Worm (Caenorhabditis elegans) whole organism, midembryonic: Measurements from ENCODE around the gene trul-1.

Experiments used
- T22C8.4 ChIP-seq: fragments of 200-800 bp; sonication (Bioruptor generic); IDR thresholded peaks from 2 replicates; pipeline ENCODE4 v1.3.6; 2022; ENCODE audit warnings: missing genetic modification characterization, missing compliant biosample characterization
- cog-1 ChIP-seq: sonication (generic microtip); optimal IDR thresholded peaks from 2 replicates; lab custom pipeline; 2016; ENCODE audit warnings: missing genetic modification characterization, missing compliant biosample characterization
- flt-1 ChIP-seq: fragments of 200-800 bp; sonication (Bioruptor generic); IDR thresholded peaks from 2 replicates; pipeline ENCODE4 v1.3.6; 2022; ENCODE audit warnings: missing genetic modification characterization, missing compliant biosample characterization
- klf-2 ChIP-seq: fragments of 200-800 bp; sonication (Bioruptor generic); conservative IDR thresholded peaks from 2 replicates; pipeline ENCODE4 v1.3.6; 2022; ENCODE audit warnings: missing genetic modification reagents, missing genetic modification characterization, missing compliant biosample characterization
- med-1 ChIP-seq: sonication (generic microtip); optimal IDR thresholded peaks from 2 replicates; lab custom pipeline; 2017; ENCODE audit warnings: missing genetic modification characterization, mild to moderate bottlenecking, missing compliant biosample characterization, antibody characterized with exemption, missing genetic modification reagents; ENCODE audit not compliant: insufficient read depth
- ref-1 ChIP-seq: fragments of 200-800 bp; sonication (Bioruptor generic); conservative IDR thresholded peaks from 2 replicates; pipeline ENCODE4 v1.3.6; 2022; ENCODE audit warnings: missing genetic modification reagents, missing genetic modification characterization, missing compliant biosample characterization
- tab-1 ChIP-seq: fragments of 200-800 bp; sonication (Bioruptor generic); IDR thresholded peaks from 2 replicates; pipeline ENCODE4 v1.3.6; 2022; ENCODE audit warnings: missing genetic modification characterization, missing compliant biosample characterization
- ztf-23 ChIP-seq: fragments of 200-800 bp; sonication (Bioruptor generic); IDR thresholded peaks from 2 replicates; pipeline ENCODE4 v1.3.6; 2022; ENCODE audit warnings: missing genetic modification reagents, missing genetic modification characterization, missing compliant biosample characterization
- ztf-29 ChIP-seq: fragments of 200-800 bp; sonication (Bioruptor generic); IDR thresholded peaks from 2 replicates; pipeline ENCODE4 v1.3.6; 2022; ENCODE audit warnings: missing genetic modification reagents, missing genetic modification characterization, missing compliant biosample characterization

trul-1 gene

DNA sequence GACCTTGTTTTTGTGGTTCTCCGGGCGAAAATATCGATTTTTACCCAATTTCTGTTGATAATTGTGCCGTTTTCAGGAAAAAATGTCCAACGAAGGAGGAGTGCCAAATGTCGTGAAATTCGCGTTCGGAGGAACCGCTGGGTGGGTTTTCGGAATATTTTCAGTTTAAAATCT is 4.1 kb upstream of the trul-1 start, which contains the start of gene misc-1:
Gene misc-1 (plus strand): TSS at position 75 of the 174 bp plus-strand sequence.
- TF ChIP-seq flt-1 (no peak), klf-2 (GFP tag; lab: Robert Waterston, UW) (no peak), ztf-29 (GFP tag; lab: Robert Waterston, UW) (no peak), med-1 (GFP tag; lab: Kevin White, UChicago) (no peak), T22C8.4 (GFP tag; lab: Robert Waterston, UW) (0 out of 2 replicates have a peak, but pooled peaks have one; percentile 20)

DNA sequence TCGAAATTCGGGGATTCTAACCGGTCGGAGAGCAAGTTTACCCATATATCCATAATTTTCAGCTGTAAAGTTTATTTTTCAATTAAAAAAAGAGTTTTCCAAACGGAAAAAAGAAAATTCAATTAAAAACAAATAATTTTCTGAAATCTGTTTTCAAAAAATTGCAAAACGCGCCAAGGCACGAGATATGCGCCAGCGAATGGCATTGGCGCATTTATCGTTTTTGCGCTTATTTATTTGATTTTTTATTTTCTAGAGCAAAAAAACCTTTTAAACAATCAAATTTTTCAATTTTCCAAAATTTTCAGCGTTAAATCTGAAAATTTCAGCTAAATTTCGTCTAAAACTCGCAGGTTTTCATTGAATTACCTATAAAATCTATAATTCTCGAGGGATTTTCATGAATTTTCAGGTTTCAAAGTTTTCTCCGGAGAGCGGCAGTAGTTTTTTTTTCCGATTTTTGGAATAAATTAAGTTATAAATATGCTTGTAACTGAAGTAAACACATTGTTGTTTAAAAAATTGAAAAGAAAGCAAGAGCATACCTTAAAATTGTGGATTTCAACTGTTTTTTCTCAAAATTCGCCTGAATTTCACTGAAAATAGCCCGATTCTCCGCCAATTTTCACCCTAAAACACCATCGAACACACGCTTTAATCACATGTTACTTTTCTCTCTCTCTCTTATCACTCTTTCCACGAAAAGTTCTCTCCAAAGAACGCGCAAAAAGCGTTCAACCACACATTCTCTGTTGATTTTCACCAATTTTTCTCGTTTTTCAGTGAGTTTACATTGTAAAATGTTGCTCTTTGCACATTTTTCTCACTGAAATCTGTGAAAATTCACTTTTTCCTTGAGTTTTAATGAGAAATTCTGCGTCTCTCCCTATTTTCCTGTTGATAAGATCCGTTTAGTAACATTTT is 3.5 kb upstream of the trul-1 start, which contains the start of gene B0432.10:
Gene B0432.10 (minus strand): TSS at position 649 of the 924 bp plus-strand sequence.
- peak; percentile 29 for TF ChIP-seq cog-1
- TF ChIP-seq T22C8.4 (GFP tag; lab: Robert Waterston, UW): no peak
- TF ChIP-seq ref-1 (GFP tag; lab: Robert Waterston, UW): no peak
- TF ChIP-seq tab-1 (GFP tag; lab: Robert Waterston, UW): no peak

DNA sequence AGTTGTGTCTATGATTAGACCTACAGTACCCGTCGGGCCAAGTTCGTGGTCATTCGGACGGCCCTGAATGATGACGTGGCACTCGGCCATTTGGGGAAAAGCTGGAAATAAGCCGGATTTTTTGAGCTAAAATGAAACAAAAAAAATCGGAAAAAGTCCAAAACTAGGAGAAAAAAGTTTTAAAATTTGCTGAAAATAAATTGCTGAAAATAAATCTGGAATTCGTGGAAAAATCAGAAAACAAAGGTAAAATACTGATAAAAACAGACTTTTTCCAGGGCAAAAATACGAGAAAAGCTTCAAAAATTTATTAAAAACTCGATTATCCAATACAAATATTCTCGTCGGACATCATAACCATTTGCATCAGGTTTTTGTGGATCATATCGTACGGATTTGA is 1.2 kb upstream of the trul-1 start, which contains the start of gene B0432.9:
Gene B0432.9 (minus strand): TSS at position 101 of the 400 bp plus-strand sequence.
- TF ChIP-seq klf-2 (GFP tag; lab: Robert Waterston, UW) (no peak), T22C8.4 (GFP tag; lab: Robert Waterston, UW) (no peak), cog-1 (no peak), med-1 (GFP tag; lab: Kevin White, UChicago) (no peak), tab-1 (GFP tag; lab: Robert Waterston, UW) (no peak), ztf-23 (GFP tag; lab: Robert Waterston, UW) (no peak), flt-1 (no peak), ref-1 (GFP tag; lab: Robert Waterston, UW) (no peak), ztf-29 (GFP tag; lab: Robert Waterston, UW) (no peak)

DNA sequence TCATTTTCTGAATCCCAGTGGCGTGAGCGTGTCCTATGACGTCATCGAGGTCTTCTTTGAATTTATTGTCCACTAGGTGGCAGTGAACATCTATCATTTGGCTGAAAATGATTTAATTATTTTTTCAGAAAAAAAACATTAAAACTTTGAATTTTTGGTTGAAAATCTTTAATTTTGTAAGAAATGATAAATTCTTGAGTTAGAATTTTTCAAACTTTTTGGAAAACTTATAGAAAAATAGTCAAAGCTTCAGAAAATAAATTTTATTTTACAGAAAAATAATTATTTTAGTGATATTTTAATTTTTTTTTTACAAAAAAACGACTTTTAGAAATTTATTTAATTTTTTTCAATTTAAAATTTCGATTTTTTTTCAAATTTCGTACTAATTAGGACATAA is 3.7 kb downstream of the trul-1 start, which contains the start of gene B0432.8:
Gene B0432.8 (minus strand): TSS at position 101 of the 400 bp plus-strand sequence.
- TF ChIP-seq flt-1 (no peak), ztf-23 (GFP tag; lab: Robert Waterston, UW) (no peak), tab-1 (GFP tag; lab: Robert Waterston, UW) (no peak), ref-1 (GFP tag; lab: Robert Waterston, UW) (no peak), med-1 (GFP tag; lab: Kevin White, UChicago) (no peak), T22C8.4 (GFP tag; lab: Robert Waterston, UW) (no peak), cog-1 (no peak), ztf-29 (GFP tag; lab: Robert Waterston, UW) (no peak), klf-2 (GFP tag; lab: Robert Waterston, UW) (no peak)

DNA sequence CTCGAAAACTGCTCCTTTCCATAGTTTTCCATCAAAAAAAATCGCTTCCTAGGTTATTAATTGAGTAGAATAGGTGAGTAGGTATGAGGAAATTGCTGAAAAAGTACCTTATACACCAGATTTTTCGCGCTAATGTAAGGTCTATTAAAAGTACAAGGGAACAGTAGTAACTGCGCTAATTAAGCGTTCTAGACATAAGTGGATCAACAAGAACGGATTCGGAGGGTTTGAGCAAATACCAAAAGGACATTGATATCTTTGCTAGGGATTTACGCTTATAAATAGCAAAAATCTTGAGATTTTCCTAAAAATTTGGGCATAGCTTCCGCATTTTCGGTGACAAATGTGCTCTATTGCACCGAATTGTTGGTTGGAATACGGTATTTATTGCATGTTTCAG is 8.5 kb downstream of the trul-1 start, which contains the start of gene B0432.7:
Gene B0432.7 (minus strand): TSS at position 101 of the 400 bp plus-strand sequence.
- TF ChIP-seq T22C8.4 (GFP tag; lab: Robert Waterston, UW) (no peak), klf-2 (GFP tag; lab: Robert Waterston, UW) (no peak), ztf-29 (GFP tag; lab: Robert Waterston, UW) (no peak), tab-1 (GFP tag; lab: Robert Waterston, UW) (no peak), flt-1 (no peak), med-1 (GFP tag; lab: Kevin White, UChicago) (no peak), cog-1 (no peak), ref-1 (GFP tag; lab: Robert Waterston, UW) (no peak), ztf-23 (GFP tag; lab: Robert Waterston, UW) (no peak)

DNA sequence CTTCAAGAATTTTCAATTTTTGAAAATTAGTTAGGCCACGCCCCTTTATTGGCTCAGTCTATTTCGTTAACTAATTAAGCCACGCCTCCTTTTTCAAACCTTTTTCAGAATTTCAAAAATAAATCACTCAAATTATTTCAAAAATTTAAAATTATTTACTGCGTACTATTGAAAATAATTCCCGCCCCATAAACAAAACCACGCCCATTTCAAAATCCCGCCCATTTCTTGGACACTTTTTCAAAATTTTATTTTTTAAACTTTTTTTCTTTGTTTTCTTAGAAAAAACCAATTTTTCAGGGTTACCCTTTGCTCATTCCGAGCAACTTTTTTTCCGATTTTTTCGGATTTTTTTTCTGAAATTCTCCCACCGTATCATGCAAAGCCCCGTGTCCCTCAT is 18.3 kb downstream of the trul-1 start, which contains the start of gene B0432.14:
Gene B0432.14 (plus strand): TSS at position 301 of the 400 bp plus-strand sequence.
- TF ChIP-seq ztf-23 (GFP tag; lab: Robert Waterston, UW) (no peak), cog-1 (no peak), flt-1 (no peak), med-1 (GFP tag; lab: Kevin White, UChicago) (no peak), klf-2 (GFP tag; lab: Robert Waterston, UW) (no peak), ztf-29 (GFP tag; lab: Robert Waterston, UW) (no peak), ref-1 (GFP tag; lab: Robert Waterston, UW) (no peak), tab-1 (GFP tag; lab: Robert Waterston, UW) (no peak), T22C8.4 (GFP tag; lab: Robert Waterston, UW) (no peak)

DNA sequence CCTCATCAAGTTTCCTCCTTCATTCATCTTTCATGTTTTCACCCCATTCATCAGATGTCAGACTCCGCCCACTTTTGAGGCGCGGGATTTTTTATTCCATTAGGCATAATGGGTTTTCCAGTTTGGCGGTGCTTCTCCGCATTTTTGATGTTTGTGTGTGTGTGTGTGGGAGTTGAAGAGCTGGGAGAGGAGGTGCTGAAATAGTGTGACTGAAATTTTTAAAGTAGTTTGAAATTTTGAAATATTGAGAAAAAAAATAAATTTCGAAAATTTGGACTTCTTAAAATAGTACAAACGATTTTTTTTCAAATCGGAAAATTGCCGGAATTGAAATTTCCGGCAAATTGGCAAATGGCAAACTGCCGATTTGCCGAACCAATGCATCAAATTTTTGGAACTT is 18.8 kb downstream of the trul-1 start, which contains the start of gene scc-2:
Gene scc-2 (minus strand): TSS at position 101 of the 400 bp plus-strand sequence.
- TF ChIP-seq ztf-29 (GFP tag; lab: Robert Waterston, UW) (no peak), ztf-23 (GFP tag; lab: Robert Waterston, UW) (no peak), med-1 (GFP tag; lab: Kevin White, UChicago) (no peak), flt-1 (no peak), klf-2 (GFP tag; lab: Robert Waterston, UW) (no peak), cog-1 (no peak), ref-1 (GFP tag; lab: Robert Waterston, UW) (no peak), tab-1 (GFP tag; lab: Robert Waterston, UW) (no peak), T22C8.4 (GFP tag; lab: Robert Waterston, UW) (no peak)

DNA sequence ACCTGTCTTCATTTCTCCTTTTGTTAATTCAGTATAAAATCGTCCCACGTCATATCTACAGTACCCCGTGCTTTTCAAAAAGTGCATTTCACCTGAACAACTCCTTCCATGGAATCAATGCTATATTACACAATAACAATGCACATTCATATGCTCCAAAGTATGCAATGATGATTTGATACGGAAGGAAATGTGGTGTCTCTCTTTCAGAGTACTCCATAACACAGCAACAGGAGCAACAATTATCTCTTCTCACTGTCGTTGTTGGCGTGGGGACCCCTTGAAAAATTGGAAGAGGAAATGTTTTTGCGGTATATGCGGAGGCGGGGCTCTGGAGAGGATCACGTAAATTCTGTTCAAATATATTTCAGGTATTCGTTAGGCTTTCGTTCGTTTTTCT is 24.9 kb downstream of the trul-1 start, which contains the start of gene cat-2:
Gene cat-2 (plus strand): TSS at position 301 of the 400 bp plus-strand sequence.
- TF ChIP-seq med-1 (GFP tag; lab: Kevin White, UChicago) (no peak), flt-1 (no peak), ztf-23 (GFP tag; lab: Robert Waterston, UW) (no peak), cog-1 (no peak), ref-1 (GFP tag; lab: Robert Waterston, UW) (no peak), klf-2 (GFP tag; lab: Robert Waterston, UW) (no peak), tab-1 (GFP tag; lab: Robert Waterston, UW) (no peak), T22C8.4 (GFP tag; lab: Robert Waterston, UW) (no peak), ztf-29 (GFP tag; lab: Robert Waterston, UW) (no peak)

DNA sequence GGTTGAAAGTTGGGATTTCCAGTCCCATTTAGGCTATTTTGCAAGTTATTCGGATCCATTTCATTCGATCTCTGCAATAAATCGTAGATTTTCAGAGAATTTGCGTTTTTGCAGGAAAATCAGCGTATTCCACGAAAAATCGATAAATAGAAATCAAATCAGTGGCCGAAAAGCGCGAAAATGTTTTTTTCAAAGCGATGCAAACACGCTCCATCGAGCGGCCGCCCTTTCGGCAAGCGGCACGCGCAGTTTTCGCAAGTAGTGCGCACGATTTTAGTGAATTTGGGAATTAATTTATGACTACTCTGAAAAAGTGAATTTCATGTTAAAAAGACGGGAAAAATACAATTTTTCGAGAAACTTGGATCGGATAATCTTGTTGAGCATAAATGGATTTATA is 27.3 kb downstream of the trul-1 start:
- TF ChIP-seq ztf-23 (GFP tag; lab: Robert Waterston, UW): peak; percentile 87
- peak; percentile 88 for TF ChIP-seq cog-1
- peak; percentile 93 for TF ChIP-seq T22C8.4 (GFP tag; lab: Robert Waterston, UW)
- peak; percentile 55; the same call in 1 of the 2 replicates for TF ChIP-seq ref-1 (GFP tag; lab: Robert Waterston, UW)
- TF ChIP-seq med-1 (GFP tag; lab: Kevin White, UChicago): peak; percentile 83
- peak; percentile 58 for TF ChIP-seq klf-2 (GFP tag; lab: Robert Waterston, UW)
- peak; percentile 82 for TF ChIP-seq tab-1 (GFP tag; lab: Robert Waterston, UW)
- TF ChIP-seq ztf-29 (GFP tag; lab: Robert Waterston, UW): peak; percentile 84
- peak; percentile 89 for TF ChIP-seq flt-1
